Fruit fly (Drosophila melanogaster) whole organism, embryonic: ENCODE results near the gene Elp3.

Source experiments
- BtbVII ChIP-seq: fragments of 200-800 bp; sonication (Bioruptor generic); optimal IDR thresholded peaks from 3 replicates; lab custom pipeline; 2017; ENCODE audit warnings: missing biosample characterization, mild to moderate bottlenecking, missing genetic modification characterization
- CG10321 ChIP-seq: fragments of 200-800 bp; sonication (Bioruptor generic); IDR thresholded peaks from 2 replicates; pipeline ENCODE4 v1.3.6; 2022; ENCODE audit warnings: missing biosample characterization, missing genetic modification characterization
- CG13775 ChIP-seq: fragments of 200-800 bp; sonication (Bioruptor generic); optimal IDR thresholded peaks from 3 replicates; lab custom pipeline; 2017; ENCODE audit warnings: missing biosample characterization, mild to moderate bottlenecking, missing genetic modification characterization
- CG15479 ChIP-seq: fragments of 200-800 bp; sonication (Bioruptor generic); optimal IDR thresholded peaks from 3 replicates; lab custom pipeline; 2019; ENCODE audit warnings: missing biosample characterization, mild to moderate bottlenecking, missing genetic modification characterization, moderate library complexity
- CG1792 ChIP-seq: fragments of 200-800 bp; sonication (Bioruptor generic); optimal IDR thresholded peaks from 2 replicates; lab custom pipeline; 2016; ENCODE audit warnings: missing biosample characterization, missing genetic modification characterization
- CG18011 ChIP-seq: fragments of 200-800 bp; sonication (Bioruptor generic); optimal IDR thresholded peaks from 2 replicates; lab custom pipeline; 2017; ENCODE audit warnings: missing biosample characterization, missing genetic modification characterization, mild to moderate bottlenecking, moderate library complexity, missing genotype
- CG1832 ChIP-seq: fragments of 200-800 bp; sonication (Bioruptor generic); optimal IDR thresholded peaks from 2 replicates; lab custom pipeline; 2017; ENCODE audit warnings: missing biosample characterization, mild to moderate bottlenecking, missing genetic modification characterization, inconsistent platforms
- CG3281 ChIP-seq: fragments of 200-800 bp; sonication (Bioruptor generic); optimal IDR thresholded peaks from 3 replicates; lab custom pipeline; 2017; ENCODE audit warnings: missing biosample characterization, mild to moderate bottlenecking, missing genetic modification characterization
- CG6689 ChIP-seq: fragments of 200-800 bp; sonication (Bioruptor generic); IDR thresholded peaks from 2 replicates; pipeline ENCODE4 v1.3.6; 2022; ENCODE audit warnings: missing biosample characterization, missing genetic modification characterization
- CG6854 ChIP-seq: fragments of 200-800 bp; sonication (Bioruptor generic); optimal IDR thresholded peaks from 3 replicates; lab custom pipeline; 2017; ENCODE audit warnings: missing biosample characterization, mild to moderate bottlenecking, missing genetic modification characterization
- CG7357 ChIP-seq: fragments of 200-800 bp; sonication (Bioruptor generic); IDR thresholded peaks from 3 replicates; pipeline ENCODE4 v1.3.6; 2022; ENCODE audit warnings: missing biosample characterization, missing genetic modification characterization
- CG7372 ChIP-seq: fragments of 200-800 bp; sonication (Bioruptor generic); IDR thresholded peaks from 2 replicates; pipeline ENCODE4 v1.3.6; 2022; ENCODE audit warnings: missing biosample characterization, missing genetic modification characterization
- CG7987 ChIP-seq: fragments of 200-800 bp; sonication (Bioruptor generic); optimal IDR thresholded peaks from 2 replicates; lab custom pipeline; 2018; ENCODE audit warnings: missing biosample characterization, mild to moderate bottlenecking, missing genetic modification characterization, moderate library complexity
- CG8388 ChIP-seq: fragments of 200-800 bp; sonication (Bioruptor generic); optimal IDR thresholded peaks from 2 replicates; lab custom pipeline; 2019; ENCODE audit warnings: missing biosample characterization, mild to moderate bottlenecking, missing genetic modification characterization, moderate library complexity
- CG8924 ChIP-seq: fragments of 200-800 bp; optimal IDR thresholded peaks from 3 replicates; lab custom pipeline; 2019; ENCODE audit warnings: missing biosample characterization, mild to moderate bottlenecking, missing genetic modification characterization, moderate library complexity
- CHES-1-like ChIP-seq: fragments of 200-800 bp; sonication (Bioruptor generic); optimal IDR thresholded peaks from 2 replicates; lab custom pipeline; 2016; ENCODE audit warnings: missing biosample characterization, missing genetic modification characterization
- Dp ChIP-seq: fragments of 200-800 bp; sonication (Bioruptor generic); optimal IDR thresholded peaks from 2 replicates; lab custom pipeline; 2018; ENCODE audit warnings: missing biosample characterization, mild to moderate bottlenecking, missing genetic modification characterization, moderate library complexity
- Fer3 ChIP-seq: fragments of 200-800 bp; sonication (Bioruptor generic); optimal IDR thresholded peaks from 2 replicates; lab custom pipeline; 2018; ENCODE audit warnings: missing biosample characterization, mild to moderate bottlenecking, missing genetic modification characterization, moderate library complexity
- Hr51 ChIP-seq, 2 experiments: fragments of 200-800 bp; sonication (Bioruptor generic); optimal IDR thresholded peaks; 2 replicates in 1 of 2; 3 replicates in 1 of 2; lab custom pipeline; 2016 to 2018; ENCODE audit warnings: missing biosample characterization in 2 of 2, missing genetic modification characterization in 2 of 2, mild to moderate bottlenecking in 1 of 2, moderate library complexity in 1 of 2
- MESR4 ChIP-seq: fragments of 200-800 bp; sonication (Bioruptor generic); optimal IDR thresholded peaks from 2 replicates; lab custom pipeline; 2018; ENCODE audit warnings: missing biosample characterization, mild to moderate bottlenecking, missing genetic modification characterization, moderate library complexity
- Mad ChIP-seq: fragments of 200-800 bp; sonication (Bioruptor generic); optimal IDR thresholded peaks from 2 replicates; lab custom pipeline; 2016; ENCODE audit warnings: missing biosample characterization, missing genetic modification characterization
- Optix ChIP-seq: fragments of 200-800 bp; sonication (Bioruptor generic); IDR thresholded peaks from 3 replicates; pipeline ENCODE4 v1.3.6; 2022; ENCODE audit warnings: missing biosample characterization, missing genetic modification characterization
- Ptx1 ChIP-seq: fragments of 200-800 bp; sonication (Bioruptor generic); IDR thresholded peaks from 2 replicates; pipeline ENCODE4 v1.3.6; 2022; ENCODE audit warnings: missing biosample characterization, missing genetic modification characterization
- Scr ChIP-seq: fragments of 200-800 bp; sonication (Bioruptor generic); IDR thresholded peaks from 2 replicates; pipeline ENCODE4 v1.3.6; 2022; ENCODE audit warnings: missing biosample characterization, missing genetic modification characterization; ENCODE audit not compliant: partially characterized antibody
- Spps ChIP-seq: fragments of 200-800 bp; sonication (Bioruptor generic); optimal IDR thresholded peaks from 2 replicates; lab custom pipeline; 2018; ENCODE audit warnings: missing biosample characterization, mild to moderate bottlenecking, missing genetic modification characterization
- Xbp1 ChIP-seq: fragments of 200-800 bp; sonication (Bioruptor generic); optimal IDR thresholded peaks from 3 replicates; lab custom pipeline; 2016; ENCODE audit warnings: missing biosample characterization, mild to moderate bottlenecking, missing genetic modification characterization
- al ChIP-seq: fragments of 200-800 bp; sonication (Bioruptor generic); IDR thresholded peaks from 2 replicates; pipeline ENCODE4 v1.3.6; 2022; ENCODE audit warnings: missing biosample characterization, missing genetic modification characterization
- ara ChIP-seq: fragments of 200-800 bp; sonication (Bioruptor generic); IDR thresholded peaks from 2 replicates; pipeline ENCODE4 v1.3.6; 2022; ENCODE audit warnings: missing biosample characterization, missing genetic modification characterization
- bigmax ChIP-seq: fragments of 200-800 bp; sonication (Bioruptor generic); optimal IDR thresholded peaks from 2 replicates; lab custom pipeline; 2018; ENCODE audit warnings: missing biosample characterization, mild to moderate bottlenecking, missing genetic modification characterization
- br ChIP-seq: fragments of >200 bp; optimal IDR thresholded peaks from 2 replicates; lab custom pipeline; 2017
- chif ChIP-seq, 2 experiments: fragments of 200-800 bp; sonication (Bioruptor generic); optimal IDR thresholded peaks; 3 replicates each; lab custom pipeline; 2016; ENCODE audit warnings: missing biosample characterization in 2 of 2, missing genetic modification characterization in 2 of 2
- chm ChIP-seq: fragments of 200-800 bp; sonication (Bioruptor generic); IDR thresholded peaks from 2 replicates; pipeline ENCODE4 v1.3.6; 2022; ENCODE audit warnings: missing biosample characterization, missing genetic modification characterization
- dan ChIP-seq: fragments of 200-800 bp; sonication (Bioruptor generic); IDR thresholded peaks from 2 replicates; pipeline ENCODE4 v1.3.6; 2022; ENCODE audit warnings: missing biosample characterization, missing genetic modification characterization
- emc ChIP-seq: fragments of 200-800 bp; sonication (Bioruptor generic); optimal IDR thresholded peaks from 2 replicates; lab custom pipeline; 2016; ENCODE audit warnings: missing biosample characterization, missing genetic modification characterization
- fd96Cb ChIP-seq: fragments of 200-800 bp; sonication (Bioruptor generic); optimal IDR thresholded peaks from 2 replicates; lab custom pipeline; 2018; ENCODE audit warnings: missing biosample characterization, mild to moderate bottlenecking, missing genetic modification characterization, moderate library complexity
- gcm ChIP-seq: fragments of 200-800 bp; sonication (Bioruptor generic); optimal IDR thresholded peaks from 2 replicates; lab custom pipeline; 2019; ENCODE audit warnings: missing biosample characterization, mild to moderate bottlenecking, missing genetic modification characterization, moderate library complexity
- ind ChIP-seq: fragments of 200-800 bp; sonication (Bioruptor generic); optimal IDR thresholded peaks from 3 replicates; lab custom pipeline; 2016; ENCODE audit warnings: missing biosample characterization, missing genetic modification characterization
- lilli ChIP-seq: fragments of 200-800 bp; sonication (Bioruptor generic); optimal IDR thresholded peaks from 3 replicates; lab custom pipeline; 2016; ENCODE audit warnings: missing biosample characterization, missing genetic modification characterization
- nmo ChIP-seq: fragments of 200-800 bp; sonication (Bioruptor generic); optimal IDR thresholded peaks from 2 replicates; lab custom pipeline; 2018; ENCODE audit warnings: missing biosample characterization, mild to moderate bottlenecking, missing genetic modification characterization, moderate library complexity
- pita ChIP-seq: fragments of 200-800 bp; sonication (Bioruptor generic); optimal IDR thresholded peaks from 2 replicates; lab custom pipeline; 2017; ENCODE audit warnings: missing biosample characterization, mild to moderate bottlenecking, missing genetic modification characterization
- pnt ChIP-seq: fragments of 200-800 bp; sonication (Bioruptor generic); optimal IDR thresholded peaks from 3 replicates; lab custom pipeline; 2016; ENCODE audit warnings: missing biosample characterization, missing genetic modification characterization
- salm ChIP-seq: fragments of 200-800 bp; sonication (Bioruptor generic); optimal IDR thresholded peaks from 2 replicates; lab custom pipeline; 2018; ENCODE audit warnings: missing biosample characterization, mild to moderate bottlenecking, missing genetic modification characterization
- schlank ChIP-seq: fragments of 200-800 bp; sonication (Bioruptor generic); optimal IDR thresholded peaks from 2 replicates; lab custom pipeline; 2018; ENCODE audit warnings: missing biosample characterization, mild to moderate bottlenecking, missing genetic modification characterization
- sens-2 ChIP-seq: fragments of 200-800 bp; sonication (Bioruptor generic); IDR thresholded peaks from 2 replicates; pipeline ENCODE4 v1.3.6; 2022; ENCODE audit warnings: missing biosample characterization, missing genetic modification characterization
- sna ChIP-seq: fragments of 200-800 bp; sonication (Bioruptor generic); IDR thresholded peaks from 2 replicates; pipeline ENCODE4 v1.3.6; 2022; ENCODE audit warnings: missing biosample characterization, missing genetic modification characterization; ENCODE audit not compliant: partially characterized antibody
- tio ChIP-seq: fragments of 200-800 bp; sonication (Bioruptor generic); optimal IDR thresholded peaks from 2 replicates; lab custom pipeline; 2017; ENCODE audit warnings: missing biosample characterization, missing genetic modification characterization, inconsistent platforms
- tll ChIP-seq, 2 experiments: fragments of 200-800 bp in 1 of 2; fragments of >200 bp in 1 of 2; sonication (Bioruptor generic) in 1 of 2; optimal IDR thresholded peaks; 2 replicates each; lab custom pipeline; 2017 to 2019; ENCODE audit warnings: missing biosample characterization in 2 of 2, missing genetic modification characterization in 2 of 2, mild to moderate bottlenecking in 1 of 2, moderate library complexity in 1 of 2
- twi ChIP-seq: fragments of 200-800 bp; optimal IDR thresholded peaks from 2 replicates; lab custom pipeline; 2019; ENCODE audit warnings: missing biosample characterization, mild to moderate bottlenecking, missing genetic modification characterization, moderate library complexity
- zen ChIP-seq: fragments of 200-800 bp; sonication (Bioruptor generic); optimal IDR thresholded peaks from 3 replicates; lab custom pipeline; 2018; ENCODE audit warnings: missing biosample characterization, mild to moderate bottlenecking, missing genetic modification characterization, moderate library complexity
- zf30C ChIP-seq: fragments of 200-800 bp; sonication (Bioruptor generic); optimal IDR thresholded peaks from 3 replicates; lab custom pipeline; 2018; ENCODE audit warnings: missing biosample characterization, mild to moderate bottlenecking, missing genetic modification characterization
- zfh2 ChIP-seq: fragments of 200-800 bp; sonication (Bioruptor generic); optimal IDR thresholded peaks from 2 replicates; lab custom pipeline; 2016; ENCODE audit warnings: missing biosample characterization, missing genetic modification characterization

The Elp3 gene

dm6 chr2L:4456539-4456994 is 12.0 kb downstream of the Elp3 start, which contains the start of gene Gs1l (continued):
- TF ChIP-seq CG7372 (GFP tag; lab: Robert Waterston, UW) (no peak), CG7357 (no peak), nmo (GFP tag; lab: Kevin White, UChicago) (no peak), CG1792 (no peak), chif (GFP tag; optimal IDR thresholded peaks at IDR 0.05; lab: Kevin White, UChicago) (no peak), Scr (no peak), Dp (peak; percentile 54), sna (no peak), CG6689 (no peak), tio (GFP tag; lab: Kevin White, UChicago) (no peak), pnt (no peak), zen (tag; lab: Kevin White, UChicago) (no peak), tll (GFP tag; optimal IDR thresholded peaks at IDR 0.05; lab: Kevin White, UChicago) (no peak), schlank (tag; lab: Kevin White, UChicago) (no peak), emc (GFP tag; lab: Kevin White, UChicago) (no peak), CG7987 (no peak), sens-2 (no peak), BtbVII (GFP tag; lab: Kevin White, UChicago) (no peak), Hr51 (GFP tag; optimal IDR thresholded peaks at IDR 0.05; lab: Kevin White, UChicago) (peak in 1 of 2 experiments; percentile 21), br (no peak), Fer3 (tag; lab: Kevin White, UChicago) (peak; percentile 5), Optix (no peak), CG3281 (GFP tag; lab: Kevin White, UChicago) (no peak), ara (GFP tag; lab: Robert Waterston, UW) (no peak), zf30C (GFP tag; lab: Kevin White, UChicago) (no peak), chm (GFP tag; lab: Robert Waterston, UW) (peak; percentile 7; the same call in 1 of the 2 replicates), CHES-1-like (GFP tag; lab: Kevin White, UChicago) (no peak), CG10321 (no peak), CG1832 (GFP tag; lab: Kevin White, UChicago) (no peak), CG6854 (GFP tag; lab: Kevin White, UChicago) (peak; percentile 18), gcm (GFP tag; lab: Kevin White, UChicago) (no peak), Ptx1 (GFP tag; lab: Robert Waterston, UW) (peak; percentile 48; the same call in 1 of the 2 replicates), salm (tag; lab: Kevin White, UChicago) (no peak), lilli (GFP tag; lab: Kevin White, UChicago) (no peak), Xbp1 (GFP tag; lab: Kevin White, UChicago) (no peak), CG8388 (GFP tag; lab: Kevin White, UChicago) (no peak), CG8924 (tag; lab: Kevin White, UChicago) (no peak), CG13775 (GFP tag; lab: Kevin White, UChicago) (no peak), zfh2 (GFP tag; lab: Kevin White, UChicago) (no peak), bigmax (GFP tag; lab: Kevin White, UChicago) (no peak), ind (GFP tag; lab: Kevin White, UChicago) (no peak), al (GFP tag; lab: Robert Waterston, UW) (no peak), CG18011 (GFP tag; lab: Kevin White, UChicago) (no peak), Mad (GFP tag; lab: Kevin White, UChicago) (no peak), fd96Cb (no peak), dan (no peak), MESR4 (GFP tag; lab: Kevin White, UChicago) (peak; percentile 35), pita (GFP tag; lab: Kevin White, UChicago) (no peak), CG15479 (no peak), Spps (tag; lab: Kevin White, UChicago) (no peak), twi (tag; lab: Kevin White, UChicago) (no peak)
